Fruit fly (Drosophila melanogaster) whole organism, wandering third instar larva: ENCODE results near the gene CG8944.
A peak's percentile ranks its signal among the peaks of the same experiment; 100 is the strongest.

Source experiments
- Abd-B ChIP-seq: fragments of >200 bp; optimal IDR thresholded peaks from 2 replicates; lab custom pipeline; 2017; ENCODE audit warnings: missing biosample characterization, missing genetic modification characterization
- N ChIP-seq: fragments of >200 bp; optimal IDR thresholded peaks from 2 replicates; lab custom pipeline; 2018; ENCODE audit warnings: missing biosample characterization, missing external identifiers, missing genetic modification characterization
- OdsH ChIP-seq: fragments of 200-800 bp; sonication (Bioruptor generic); optimal IDR thresholded peaks from 2 replicates; lab custom pipeline; 2016; ENCODE audit warnings: missing biosample characterization, mild to moderate bottlenecking, missing genetic modification characterization
- brk ChIP-seq: fragments of 200-800 bp; sonication (Bioruptor generic); optimal IDR thresholded peaks from 2 replicates; lab custom pipeline; 2016; ENCODE audit warnings: missing biosample characterization, mild to moderate bottlenecking, missing genetic modification characterization
- ey ChIP-seq: fragments of 200-800 bp; sonication (Bioruptor generic); optimal IDR thresholded peaks from 2 replicates; lab custom pipeline; 2016; ENCODE audit warnings: missing biosample characterization, missing genetic modification characterization
- fru ChIP-seq: fragments of 200-800 bp; sonication (Bioruptor generic); optimal IDR thresholded peaks from 3 replicates; lab custom pipeline; 2016; ENCODE audit warnings: missing biosample characterization, mild to moderate bottlenecking, missing genetic modification characterization
- pan ChIP-seq: fragments of >200 bp; optimal IDR thresholded peaks from 2 replicates; lab custom pipeline; 2017
- psq ChIP-seq: fragments of 200-800 bp; sonication (Bioruptor generic); optimal IDR thresholded peaks from 3 replicates; lab custom pipeline; 2017; ENCODE audit warnings: missing biosample characterization, mild to moderate bottlenecking, missing genetic modification characterization, moderate library complexity
- sv ChIP-seq: fragments of 200-800 bp; sonication (Bioruptor generic); optimal IDR thresholded peaks from 3 replicates; lab custom pipeline; 2016; ENCODE audit warnings: missing biosample characterization, missing genetic modification characterization

DNA sequence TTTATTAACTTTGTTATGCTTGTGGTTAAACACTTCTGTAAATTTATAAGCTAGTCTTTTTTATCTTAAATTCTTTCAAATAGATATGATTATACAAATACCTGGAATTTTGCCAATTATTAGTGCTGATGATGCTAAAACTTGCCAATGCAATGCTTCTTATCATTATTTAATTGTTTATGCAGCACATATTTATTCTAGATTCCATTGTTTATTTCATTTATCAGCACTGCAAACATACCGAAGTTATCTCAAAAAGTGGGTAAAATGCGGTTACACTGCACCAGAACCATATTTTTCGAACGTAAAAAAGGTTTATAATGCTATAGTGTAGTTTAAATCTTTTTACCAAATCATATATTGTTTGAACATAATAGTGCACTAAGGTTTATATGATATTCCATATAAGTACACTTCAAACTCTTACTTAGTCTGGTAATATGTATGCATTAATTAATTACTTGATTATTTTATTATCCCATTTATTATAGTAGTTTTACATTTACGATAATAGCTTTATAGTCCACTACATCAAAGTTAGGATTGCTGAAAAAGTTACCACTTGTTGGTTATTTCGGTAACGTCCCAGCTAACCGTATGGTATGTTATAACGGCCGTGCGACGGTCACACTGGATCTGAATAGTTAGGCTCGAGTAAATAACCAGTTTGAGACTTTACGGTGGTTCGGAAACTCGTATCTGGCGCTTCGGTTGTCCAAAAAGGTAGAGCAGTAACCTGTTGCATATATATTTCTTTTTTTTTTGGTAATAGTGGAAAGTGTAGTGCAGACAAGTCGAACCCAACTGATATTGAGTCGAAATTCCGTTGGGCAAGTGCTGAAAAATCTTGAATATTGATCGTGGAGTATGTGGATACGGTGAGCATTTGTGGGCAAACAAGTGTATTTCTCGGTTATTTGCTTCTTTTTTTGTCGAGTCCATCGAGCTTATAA is 42.5 kb upstream of the CG8944 start, which contains the start of gene Rhp:
- TF ChIP-seq Abd-B = no peak
- TF ChIP-seq fru (GFP tag; lab: Kevin White, UChicago) = peak; percentile 5
- no peak for TF ChIP-seq sv (GFP tag; lab: Kevin White, UChicago)
- TF ChIP-seq ey (GFP tag; lab: Kevin White, UChicago) = no peak
- TF ChIP-seq N = no peak
- peak; percentile 66 for TF ChIP-seq OdsH (GFP tag; lab: Kevin White, UChicago)
- peak; percentile 15 for TF ChIP-seq psq (GFP tag; lab: Kevin White, UChicago)
- TF ChIP-seq brk (GFP tag; lab: Kevin White, UChicago) = no peak
- TF ChIP-seq pan = no peak
